Worm (Caenorhabditis elegans) whole organism, young adult: ENCODE data around the gene sos-1.

Experiments used
- B0019.2 ChIP-seq: fragments of 200-800 bp; sonication (Bioruptor generic); conservative IDR thresholded peaks from 2 replicates; pipeline ENCODE4 v1.3.6; 2022; ENCODE audit warnings: missing genetic modification reagents, missing genetic modification characterization, missing compliant biosample characterization
- D2030.7 ChIP-seq: fragments of 200-800 bp; sonication (Bioruptor generic); IDR thresholded peaks from 2 replicates; pipeline ENCODE4 v1.3.6; 2022; ENCODE audit warnings: missing genetic modification reagents, missing genetic modification characterization, missing compliant biosample characterization
- F10E7.11 ChIP-seq: sonication (generic microtip); optimal IDR thresholded peaks from 2 replicates; lab custom pipeline; 2017; ENCODE audit warnings: mild to moderate bottlenecking, missing genetic modification characterization, moderate library complexity, missing compliant biosample characterization
- F33H1.4 ChIP-seq: fragments of 200-800 bp; sonication (Bioruptor generic); IDR thresholded peaks from 2 replicates; pipeline ENCODE4 v1.3.6; 2022; ENCODE audit warnings: missing genetic modification reagents, missing genetic modification characterization, missing compliant biosample characterization
- F52B5.7 ChIP-seq: sonication (generic microtip); optimal IDR thresholded peaks from 2 replicates; lab custom pipeline; 2016; ENCODE audit warnings: mild to moderate bottlenecking, missing genetic modification characterization, missing compliant biosample characterization
- F57A8.1 ChIP-seq: fragments of 200-800 bp; sonication (Bioruptor generic); optimal IDR thresholded peaks from 2 replicates; lab custom pipeline; 2018; ENCODE audit warnings: mild to moderate bottlenecking, missing genetic modification characterization, moderate library complexity, missing compliant biosample characterization
- F57C9.4 ChIP-seq: sonication (generic microtip); optimal IDR thresholded peaks from 2 replicates; lab custom pipeline; 2017; ENCODE audit warnings: mild to moderate bottlenecking, missing genetic modification characterization, missing compliant biosample characterization
- T26A5.8 ChIP-seq: sonication (generic microtip); optimal IDR thresholded peaks from 2 replicates; lab custom pipeline; 2016; ENCODE audit warnings: missing genetic modification characterization, missing compliant biosample characterization
- Y79H2A.3 ChIP-seq: fragments of 200-800 bp; sonication (Bioruptor generic); conservative IDR thresholded peaks from 2 replicates; pipeline ENCODE4 v1.3.6; 2022; ENCODE audit warnings: missing genetic modification reagents, missing genetic modification characterization, missing compliant biosample characterization
- aptf-2 ChIP-seq: fragments of 200-800 bp; sonication (Bioruptor generic); conservative IDR thresholded peaks from 2 replicates; pipeline ENCODE4 v1.3.6; 2022; ENCODE audit warnings: missing genetic modification reagents, missing genetic modification characterization, missing compliant biosample characterization
- aptf-3 ChIP-seq: fragments of 200-800 bp; sonication (Bioruptor generic); IDR thresholded peaks from 2 replicates; pipeline ENCODE4 v1.3.6; 2022; ENCODE audit warnings: missing genetic modification characterization, missing compliant biosample characterization
- bed-1 ChIP-seq: fragments of 200-800 bp; sonication (Bioruptor generic); IDR thresholded peaks from 2 replicates; pipeline ENCODE4 v1.3.6; 2022; ENCODE audit warnings: missing genetic modification reagents, missing genetic modification characterization, missing compliant biosample characterization
- cebp-2 ChIP-seq: fragments of 200-800 bp; sonication (Bioruptor generic); IDR thresholded peaks from 2 replicates; pipeline ENCODE4 v1.3.6; 2022; ENCODE audit warnings: missing genetic modification characterization, missing compliant biosample characterization
- ceh-27 ChIP-seq: fragments of 200-800 bp; sonication (Bioruptor generic); optimal IDR thresholded peaks from 2 replicates; lab custom pipeline; 2018; ENCODE audit warnings: mild to moderate bottlenecking, missing genetic modification characterization, moderate library complexity, missing compliant biosample characterization
- ceh-58 ChIP-seq: fragments of 200-800 bp; sonication (Bioruptor generic); IDR thresholded peaks from 2 replicates; pipeline ENCODE4 v1.3.6; 2022; ENCODE audit warnings: missing genetic modification characterization, missing compliant biosample characterization
- die-1 ChIP-seq: sonication (generic microtip); optimal IDR thresholded peaks from 2 replicates; lab custom pipeline; 2016; ENCODE audit warnings: missing genotype, mild to moderate bottlenecking, missing genetic modification characterization, missing compliant biosample characterization
- dox-1 ChIP-seq: fragments of 200-800 bp; sonication (Bioruptor generic); IDR thresholded peaks from 2 replicates; pipeline ENCODE4 v1.3.6; 2022; ENCODE audit warnings: missing genetic modification reagents, missing genetic modification characterization, missing compliant biosample characterization
- dpl-1 ChIP-seq: fragments of 150-350 bp; optimal IDR thresholded peaks from 2 replicates; lab custom pipeline; 2014; ENCODE audit warnings: missing biosample characterization, missing genetic modification reagents, missing genetic modification characterization
- efl-1 ChIP-seq: fragments of 150-350 bp; optimal IDR thresholded peaks from 2 replicates; lab custom pipeline; 2014; ENCODE audit warnings: missing biosample characterization, missing genetic modification reagents, missing genetic modification characterization
- ekl-4 ChIP-seq: fragments of 200-800 bp; sonication (Bioruptor generic); IDR thresholded peaks from 2 replicates; pipeline ENCODE4 v1.3.6; 2022; ENCODE audit warnings: missing genetic modification reagents, missing genetic modification characterization, missing compliant biosample characterization
- fkh-3 ChIP-seq: sonication (generic microtip); optimal IDR thresholded peaks from 2 replicates; lab custom pipeline; 2016; ENCODE audit warnings: mild to moderate bottlenecking, missing genetic modification characterization, missing compliant biosample characterization
- hlh-12 ChIP-seq: sonication (generic microtip); optimal IDR thresholded peaks from 2 replicates; lab custom pipeline; 2016; ENCODE audit warnings: missing genetic modification characterization, missing compliant biosample characterization
- hmg-1.2 ChIP-seq: fragments of 200-800 bp; sonication (Bioruptor generic); IDR thresholded peaks from 2 replicates; pipeline ENCODE4 v1.3.6; 2022; ENCODE audit warnings: missing genetic modification reagents, missing genetic modification characterization, missing compliant biosample characterization
- hrde-1 ChIP-seq: sonication (generic microtip); optimal IDR thresholded peaks from 2 replicates; lab custom pipeline; 2016; ENCODE audit warnings: missing genetic modification characterization, mild to moderate bottlenecking, missing compliant biosample characterization, moderate library complexity, missing genotype, missing genetic modification reagents, borderline replicate concordance
- let-607 ChIP-seq, 2 experiments: fragments of 200-800 bp in 1 of 2; sonication (Bioruptor generic) in 1 of 2; sonication (generic microtip) in 1 of 2; optimal IDR thresholded peaks; 2 replicates each; lab custom pipeline; 2016 to 2018; ENCODE audit warnings: mild to moderate bottlenecking in 2 of 2, missing compliant biosample characterization in 2 of 2, missing genetic modification characterization in 2 of 2, moderate library complexity in 2 of 2, missing genotype in 1 of 2
- lin-35 ChIP-seq, 3 experiments: fragments of 150-350 bp in 2 of 3; sonication (generic microtip) in 1 of 3; optimal IDR thresholded peaks; 2 replicates each; lab custom pipeline; 2014 to 2018; ENCODE audit warnings: missing biosample characterization in 3 of 3, missing genetic modification characterization in 3 of 3, missing genetic modification reagents in 3 of 3
- lsl-1 ChIP-seq: fragments of 200-800 bp; sonication (Bioruptor generic); optimal IDR thresholded peaks from 2 replicates; lab custom pipeline; 2018; ENCODE audit warnings: mild to moderate bottlenecking, missing genetic modification characterization, moderate library complexity, missing compliant biosample characterization
- madf-10 ChIP-seq: sonication (generic microtip); optimal IDR thresholded peaks from 2 replicates; lab custom pipeline; 2016; ENCODE audit warnings: mild to moderate bottlenecking, missing genetic modification characterization, missing compliant biosample characterization
- mes-4 ChIP-seq: sonication (generic microtip); optimal IDR thresholded peaks from 2 replicates; lab custom pipeline; 2016; ENCODE audit warnings: missing genotype, missing genetic modification characterization, missing compliant biosample characterization
- mxl-1 ChIP-seq: sonication (generic microtip); optimal IDR thresholded peaks from 2 replicates; lab custom pipeline; 2016; ENCODE audit warnings: missing genetic modification characterization, missing compliant biosample characterization
- nfya-1 ChIP-seq: sonication (generic microtip); optimal IDR thresholded peaks from 2 replicates; lab custom pipeline; 2017; ENCODE audit warnings: antibody characterized with exemption, missing compliant biosample characterization, missing genetic modification characterization, borderline replicate concordance; ENCODE audit not compliant: insufficient read depth
- nfya-2 ChIP-seq: fragments of 200-800 bp; sonication (Bioruptor generic); IDR thresholded peaks from 2 replicates; pipeline ENCODE4 v1.3.6; 2022; ENCODE audit warnings: missing genetic modification reagents, missing genetic modification characterization, missing compliant biosample characterization
- nhr-179 ChIP-seq: sonication (generic microtip); optimal IDR thresholded peaks from 2 replicates; lab custom pipeline; 2016; ENCODE audit warnings: mild to moderate bottlenecking, missing genetic modification characterization, missing compliant biosample characterization
- nhr-27 ChIP-seq: fragments of 200-800 bp; sonication (Bioruptor generic); optimal IDR thresholded peaks from 2 replicates; lab custom pipeline; 2018; ENCODE audit warnings: mild to moderate bottlenecking, missing genetic modification characterization, moderate library complexity, missing compliant biosample characterization
- tbp1 ChIP-seq: fragments of 200-800 bp; sonication (Bioruptor generic); optimal IDR thresholded peaks from 2 replicates; lab custom pipeline; 2018; ENCODE audit warnings: mild to moderate bottlenecking, missing genetic modification characterization, missing compliant biosample characterization
- zim-3 ChIP-seq: sonication (generic microtip); optimal IDR thresholded peaks from 2 replicates; lab custom pipeline; 2017; ENCODE audit warnings: mild to moderate bottlenecking, missing genetic modification characterization, moderate library complexity, missing compliant biosample characterization
- ztf-25 ChIP-seq: fragments of 200-800 bp; sonication (Bioruptor generic); IDR thresholded peaks from 2 replicates; pipeline ENCODE4 v1.3.6; 2022; ENCODE audit warnings: missing genetic modification reagents, missing genetic modification characterization, missing compliant biosample characterization

Gene sos-1

DNA sequence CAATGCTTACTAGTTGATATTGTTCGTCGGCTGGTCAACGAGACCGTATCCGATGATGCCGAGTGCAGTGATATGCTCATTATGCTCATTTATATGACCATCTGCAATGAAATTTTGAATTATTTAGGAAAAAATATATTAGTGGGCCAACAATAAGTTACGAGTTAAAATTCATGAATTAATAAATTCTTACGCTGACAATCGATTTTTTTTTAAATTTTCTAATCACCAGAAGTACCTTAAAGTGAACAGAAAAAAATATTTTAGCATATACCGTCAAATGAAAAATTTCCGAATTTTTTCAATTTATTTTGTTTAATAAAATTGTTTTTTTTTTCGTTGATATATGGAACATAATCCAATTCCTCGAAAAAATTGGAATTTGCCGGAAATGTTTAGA lies at the start of gene sos-1:
sos-1 (minus strand) TSS at position 101 of the 400 bp plus-strand sequence.
- no peak for TF ChIP-seq die-1 (tag; lab: Kevin White, UChicago)
- TF ChIP-seq B0019.2 (GFP tag; lab: Robert Waterston, UW) = no peak
- TF ChIP-seq tbp1 = no peak

DNA sequence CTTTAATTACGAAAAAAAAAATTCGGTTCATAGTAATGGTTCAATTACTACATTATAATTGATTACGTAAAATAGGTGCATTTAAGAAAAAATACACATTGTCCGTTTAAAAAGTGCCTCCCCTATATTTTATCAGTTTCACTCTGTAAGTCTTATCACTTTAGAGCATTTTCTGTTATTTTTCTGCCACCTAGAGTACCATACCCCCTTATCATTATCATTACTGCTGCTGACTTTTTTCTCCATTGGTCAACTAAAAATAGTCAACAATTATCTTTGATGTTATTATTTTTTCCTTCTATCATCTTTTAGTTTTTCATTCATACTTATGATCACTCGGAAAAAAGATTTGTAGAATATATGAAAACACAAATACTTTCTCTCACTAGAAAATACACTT lies 49.4 kb upstream of the sos-1 start:
- TF ChIP-seq nhr-27 (tag; lab: Kevin White, UChicago) (no peak), lsl-1 (GFP tag; lab: Kevin White, UChicago) (no peak), hmg-1.2 (GFP tag; lab: Robert Waterston, UW) (no peak), D2030.7 (no peak), hrde-1 (tag; lab: Kevin White, UChicago) (no peak), B0019.2 (GFP tag; lab: Robert Waterston, UW) (no peak), fkh-3 (tag; lab: Kevin White, UChicago) (no peak), nhr-179 (tag; lab: Kevin White, UChicago) (no peak), F52B5.7 (tag; lab: Kevin White, UChicago) (no peak), bed-1 (no peak)
- TF ChIP-seq, all 124 proteins: peak for 0

DNA sequence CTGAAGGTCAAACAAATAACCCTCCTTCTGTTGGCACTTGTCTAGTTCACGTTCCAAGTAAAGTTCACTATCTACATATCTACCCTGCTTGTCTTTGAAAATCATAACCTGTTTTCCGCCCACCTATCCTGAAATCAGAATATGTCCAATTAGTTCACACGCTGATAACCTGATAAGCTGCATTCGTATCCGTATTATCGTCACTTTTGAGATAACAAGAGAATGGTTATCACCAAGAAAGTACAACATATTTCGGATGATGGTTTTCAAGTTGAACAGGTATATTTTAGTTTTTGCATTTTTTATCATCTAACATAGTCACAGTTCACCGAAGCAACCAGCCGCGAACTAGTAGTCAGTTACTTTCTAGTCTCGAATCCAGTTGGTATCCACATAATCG lies 41.7 kb upstream of the sos-1 start:
- TF ChIP-seq dpl-1 (no peak), mxl-1 (tag; lab: Kevin White, UChicago) (no peak), efl-1 (no peak), ekl-4 (GFP tag; lab: Robert Waterston, UW) (no peak)

DNA sequence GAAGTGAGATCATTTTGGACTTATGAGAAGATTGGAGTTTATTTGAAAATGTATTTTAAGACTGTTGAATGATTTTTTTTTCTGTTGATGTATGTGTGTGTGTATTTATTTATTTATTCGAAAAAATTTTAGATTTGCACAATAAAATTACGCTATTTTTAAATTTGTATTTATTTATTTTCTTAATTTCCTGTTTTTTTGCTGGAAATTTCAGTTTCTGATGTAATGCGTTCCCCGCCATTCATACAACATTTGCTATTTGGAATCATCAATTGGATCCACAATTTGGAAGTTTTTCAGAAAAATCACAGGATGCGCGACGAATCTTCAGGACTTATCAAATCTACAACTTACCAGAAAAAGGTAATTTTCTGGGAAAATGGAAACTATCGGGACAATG lies 35.9 kb upstream of the sos-1 start, which contains the start of gene Y61A9LA.1:
Y61A9LA.1 (plus strand) TSS at position 301 of the 400 bp plus-strand sequence.
- TF ChIP-seq tbp1 (no peak), F57A8.1 (GFP tag; lab: Kevin White, UChicago) (no peak), cebp-2 (no peak), nfya-1 (no peak), lin-35 (GFP tag; optimal IDR thresholded peaks at IDR 0.05; lab: Kevin White, UChicago) (no peak), nfya-2 (no peak), dox-1 (GFP tag; lab: Robert Waterston, UW) (no peak), Y79H2A.3 (GFP tag; lab: Robert Waterston, UW) (no peak), ztf-25 (GFP tag; lab: Robert Waterston, UW) (no peak), hlh-12 (no peak), let-607 (tag; optimal IDR thresholded peaks at IDR 0.05; lab: Kevin White, UChicago) (no peak), T26A5.8 (no peak), F33H1.4 (GFP tag; lab: Robert Waterston, UW) (no peak), F57C9.4 (tag; lab: Kevin White, UChicago) (no peak)
- TF ChIP-seq, all 124 proteins: peak for 0

DNA sequence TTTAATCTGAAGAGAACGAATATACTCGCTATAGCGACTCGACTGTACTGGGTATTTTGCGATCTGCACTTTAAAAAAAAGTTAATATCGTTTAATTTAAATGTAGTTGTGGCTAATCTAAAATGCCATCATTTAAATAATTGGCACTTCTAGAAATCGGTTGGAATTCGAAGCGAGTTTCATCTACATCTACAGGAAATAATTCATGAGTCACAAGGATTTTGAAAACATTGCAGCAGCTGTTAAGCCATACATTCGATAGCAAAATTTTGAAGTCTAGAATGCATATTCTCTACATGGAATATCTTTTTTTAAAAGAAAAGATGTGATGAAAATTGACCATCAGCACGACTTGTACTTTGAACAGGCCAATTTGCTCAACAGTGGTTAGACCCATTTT lies 31.5 kb upstream of the sos-1 start:
- TF ChIP-seq aptf-2 (GFP tag; lab: Robert Waterston, UW) (no peak), madf-10 (no peak), zim-3 (tag; lab: Kevin White, UChicago) (no peak), ceh-58 (GFP tag; lab: Robert Waterston, UW) (no peak), efl-1 (no peak), ceh-27 (no peak), die-1 (tag; lab: Kevin White, UChicago) (no peak), mes-4 (tag; lab: Kevin White, UChicago) (no peak), F52B5.7 (tag; lab: Kevin White, UChicago) (no peak), aptf-3 (GFP tag; lab: Robert Waterston, UW) (no peak), F10E7.11 (no peak)
